Worm (Caenorhabditis elegans) whole organism, L1 larva: ENCODE data around the gene F13D11.4.

ENCODE experiments used
- C34B4.2 ChIP-seq: sonication (generic microtip); optimal IDR thresholded peaks from 2 replicates; lab custom pipeline; 2017; ENCODE audit warnings: mild to moderate bottlenecking, missing genetic modification characterization, missing compliant biosample characterization
- alr-1 ChIP-seq: fragments of 200-800 bp; sonication (Bioruptor generic); optimal IDR thresholded peaks from 2 replicates; lab custom pipeline; 2018; ENCODE audit warnings: borderline replicate concordance, mild to moderate bottlenecking, missing genetic modification characterization, missing compliant biosample characterization
- aly-2 ChIP-seq: fragments of 150-350 bp; optimal IDR thresholded peaks from 2 replicates; lab custom pipeline; 2014; ENCODE audit warnings: missing biosample characterization, missing genetic modification characterization
- blmp-1 ChIP-seq: fragments of 150-350 bp; optimal IDR thresholded peaks from 2 replicates; lab custom pipeline; 2014; ENCODE audit warnings: missing biosample characterization, missing genetic modification characterization
- ceh-82 ChIP-seq, 3 experiments: fragments of 150-350 bp in 1 of 3; sonication (generic microtip) in 2 of 3; optimal IDR thresholded peaks; 2 replicates each; lab custom pipeline; 2014 to 2017; ENCODE audit warnings: missing biosample characterization in 3 of 3, missing genetic modification characterization in 3 of 3
- ceh-90 ChIP-seq: sonication (generic microtip); optimal IDR thresholded peaks from 2 replicates; lab custom pipeline; 2016; ENCODE audit warnings: missing genetic modification characterization, missing compliant biosample characterization
- efl-1 ChIP-seq, 4 experiments: fragments of 150-350 bp; optimal IDR thresholded peaks in 3 of 4; peaks in 1 of 4; 1 replicate in 1 of 4; 2 replicates in 3 of 4; lab custom pipeline; 2014; ENCODE audit warnings: missing biosample characterization in 2 of 4, missing genetic modification characterization in 2 of 4, missing genetic modification reagents in 2 of 4
- efl-3 ChIP-seq: fragments of 200-800 bp; sonication (Bioruptor generic); optimal IDR thresholded peaks from 2 replicates; lab custom pipeline; 2018; ENCODE audit warnings: mild to moderate bottlenecking, missing genetic modification characterization, missing compliant biosample characterization
- egl-27 ChIP-seq, 2 experiments: fragments of 150-350 bp in 1 of 2; sonication (generic microtip); optimal IDR thresholded peaks; 3 replicates each; lab custom pipeline; 2017 to 2018; ENCODE audit warnings: missing biosample characterization in 2 of 2, missing genetic modification characterization in 2 of 2, missing genetic modification reagents in 2 of 2
- elt-2 ChIP-seq: sonication (generic microtip); optimal IDR thresholded peaks from 2 replicates; lab custom pipeline; 2016; ENCODE audit warnings: missing genetic modification characterization, mild to moderate bottlenecking, inconsistent platforms, missing compliant biosample characterization, missing genetic modification reagents
- fkh-4 ChIP-seq: sonication (generic microtip); optimal IDR thresholded peaks from 2 replicates; lab custom pipeline; 2016; ENCODE audit warnings: missing compliant biosample characterization, missing genetic modification characterization, borderline replicate concordance
- grh-1 ChIP-seq: fragments of 200-800 bp; sonication (Bioruptor generic); IDR thresholded peaks from 2 replicates; pipeline ENCODE4 v1.3.6; 2022; ENCODE audit warnings: missing genetic modification reagents, missing genetic modification characterization, missing compliant biosample characterization
- hlh-17 ChIP-seq: fragments of 200-800 bp; sonication (Bioruptor generic); optimal IDR thresholded peaks from 2 replicates; lab custom pipeline; 2018; ENCODE audit warnings: missing genetic modification characterization, mild to moderate bottlenecking, missing compliant biosample characterization, moderate library complexity, borderline replicate concordance
- hpl-2 ChIP-seq: fragments of 150-350 bp; optimal IDR thresholded peaks from 2 replicates; lab custom pipeline; 2014; ENCODE audit warnings: missing biosample characterization, missing genetic modification reagents, missing genetic modification characterization
- isw-1 ChIP-seq: fragments of 200-800 bp; sonication (Bioruptor generic); IDR thresholded peaks from 2 replicates; pipeline ENCODE4 v1.3.6; 2022; ENCODE audit warnings: missing genetic modification characterization, missing compliant biosample characterization
- lin-14 ChIP-seq: fragments of 200-800 bp; sonication (Bioruptor generic); optimal IDR thresholded peaks from 2 replicates; lab custom pipeline; 2018; ENCODE audit warnings: mild to moderate bottlenecking, missing genetic modification characterization, moderate library complexity, missing compliant biosample characterization
- lin-15B ChIP-seq: fragments of 150-350 bp; sonication (generic microtip); optimal IDR thresholded peaks from 3 replicates; lab custom pipeline; 2014; ENCODE audit warnings: missing biosample characterization, missing genetic modification characterization
- lin-35 ChIP-seq, 2 experiments: fragments of 150-350 bp; optimal IDR thresholded peaks; 2 replicates each; lab custom pipeline; 2014; ENCODE audit warnings: missing biosample characterization in 2 of 2, missing genetic modification characterization in 2 of 2, missing genetic modification reagents in 2 of 2
- lin-39 ChIP-seq: fragments of 150-350 bp; optimal IDR thresholded peaks from 2 replicates; lab custom pipeline; 2014; ENCODE audit warnings: missing biosample characterization, missing genetic modification reagents, missing genetic modification characterization
- lsy-2 ChIP-seq, 2 experiments: fragments of 150-350 bp; optimal IDR thresholded peaks; 2 replicates each; lab custom pipeline; 2014; ENCODE audit warnings: missing biosample characterization in 2 of 2, missing genetic modification characterization in 2 of 2
- mab-9 ChIP-seq: fragments of 200-800 bp; sonication (Bioruptor generic); IDR thresholded peaks from 2 replicates; pipeline ENCODE4 v1.3.6; 2022; ENCODE audit warnings: missing genetic modification reagents, missing genetic modification characterization, missing compliant biosample characterization
- mdl-1 ChIP-seq, 2 experiments: fragments of 150-350 bp; optimal IDR thresholded peaks; 2 replicates each; lab custom pipeline; 2014 to 2017; ENCODE audit warnings: missing biosample characterization in 2 of 2, missing genetic modification characterization in 2 of 2, inconsistent platforms in 1 of 2
- mef-2 ChIP-seq: fragments of 150-350 bp; optimal IDR thresholded peaks from 2 replicates; lab custom pipeline; 2014; ENCODE audit warnings: missing biosample characterization, missing genetic modification characterization
- nhr-12 ChIP-seq: sonication (generic microtip); optimal IDR thresholded peaks from 2 replicates; lab custom pipeline; 2017; ENCODE audit warnings: missing biosample characterization, missing genetic modification characterization
- nhr-19 ChIP-seq: fragments of 200-800 bp; sonication (Bioruptor generic); conservative IDR thresholded peaks from 2 replicates; pipeline ENCODE4 v1.3.6; 2022; ENCODE audit warnings: missing genetic modification characterization, missing compliant biosample characterization
- nhr-47 ChIP-seq: sonication (generic microtip); optimal IDR thresholded peaks from 2 replicates; lab custom pipeline; 2016; ENCODE audit warnings: mild to moderate bottlenecking, missing genetic modification characterization, moderate library complexity, missing compliant biosample characterization
- nhr-71 ChIP-seq: sonication (generic microtip); optimal IDR thresholded peaks from 2 replicates; lab custom pipeline; 2016; ENCODE audit warnings: mild to moderate bottlenecking, missing genetic modification characterization, moderate library complexity, missing compliant biosample characterization
- nhr-76 ChIP-seq: sonication (generic microtip); optimal IDR thresholded peaks from 2 replicates; lab custom pipeline; 2017; ENCODE audit warnings: missing biosample characterization, missing genetic modification characterization
- nhr-85 ChIP-seq: sonication (generic microtip); peaks from one replicate; lab custom pipeline; 2016; ENCODE audit warnings: missing genetic modification characterization, inconsistent platforms, missing compliant biosample characterization
- pax-3 ChIP-seq: fragments of 200-800 bp; sonication (Bioruptor generic); optimal IDR thresholded peaks from 2 replicates; lab custom pipeline; 2018; ENCODE audit warnings: mild to moderate bottlenecking, missing genetic modification characterization, moderate library complexity, missing compliant biosample characterization
- rnt-1 ChIP-seq: sonication (generic microtip); optimal IDR thresholded peaks from 2 replicates; lab custom pipeline; 2016; ENCODE audit warnings: mild to moderate bottlenecking, missing genetic modification characterization, moderate library complexity, missing compliant biosample characterization
- snpc-4 ChIP-seq: fragments of 150-350 bp; optimal IDR thresholded peaks from 2 replicates; lab custom pipeline; 2014; ENCODE audit warnings: missing biosample characterization, missing genetic modification characterization
- sox-4 ChIP-seq: sonication (generic microtip); optimal IDR thresholded peaks from 2 replicates; lab custom pipeline; 2016; ENCODE audit warnings: missing genetic modification characterization, missing compliant biosample characterization
- sptf-1 ChIP-seq: fragments of 150-350 bp; optimal IDR thresholded peaks from 2 replicates; lab custom pipeline; 2014; ENCODE audit warnings: missing biosample characterization, missing genetic modification characterization
- sup-37 ChIP-seq: fragments of 200-800 bp; sonication (Bioruptor generic); optimal IDR thresholded peaks from 2 replicates; lab custom pipeline; 2018; ENCODE audit warnings: mild to moderate bottlenecking, missing genetic modification characterization, missing compliant biosample characterization
- swsn-7 ChIP-seq: sonication (generic microtip); optimal IDR thresholded peaks from 2 replicates; lab custom pipeline; 2016; ENCODE audit warnings: missing genetic modification characterization, missing compliant biosample characterization
- tbx-2 ChIP-seq: sonication (generic microtip); optimal IDR thresholded peaks from 2 replicates; lab custom pipeline; 2016; ENCODE audit warnings: missing genetic modification characterization, missing compliant biosample characterization
- tlp-1 ChIP-seq: fragments of 150-350 bp; optimal IDR thresholded peaks from 2 replicates; lab custom pipeline; 2014; ENCODE audit warnings: missing biosample characterization, missing genetic modification characterization
- unc-130 ChIP-seq: fragments of 150-350 bp; optimal IDR thresholded peaks from 2 replicates; lab custom pipeline; 2017; ENCODE audit warnings: missing biosample characterization, missing genetic modification characterization, inconsistent platforms
- unc-86 ChIP-seq: sonication (generic microtip); optimal IDR thresholded peaks from 2 replicates; lab custom pipeline; 2016; ENCODE audit warnings: missing genetic modification characterization, missing compliant biosample characterization
- unc-98 ChIP-seq: fragments of 200-800 bp; sonication (Bioruptor generic); IDR thresholded peaks from 2 replicates; pipeline ENCODE4 v1.3.6; 2022; ENCODE audit warnings: missing genetic modification characterization, missing compliant biosample characterization
- xbp-1 ChIP-seq: sonication (generic microtip); optimal IDR thresholded peaks from 2 replicates; lab custom pipeline; 2016; ENCODE audit warnings: missing genetic modification characterization, missing compliant biosample characterization
- zag-1 ChIP-seq: fragments of 150-350 bp; optimal IDR thresholded peaks from 2 replicates; lab custom pipeline; 2014; ENCODE audit warnings: missing biosample characterization, missing genetic modification characterization

The F13D11.4 gene

DNA sequence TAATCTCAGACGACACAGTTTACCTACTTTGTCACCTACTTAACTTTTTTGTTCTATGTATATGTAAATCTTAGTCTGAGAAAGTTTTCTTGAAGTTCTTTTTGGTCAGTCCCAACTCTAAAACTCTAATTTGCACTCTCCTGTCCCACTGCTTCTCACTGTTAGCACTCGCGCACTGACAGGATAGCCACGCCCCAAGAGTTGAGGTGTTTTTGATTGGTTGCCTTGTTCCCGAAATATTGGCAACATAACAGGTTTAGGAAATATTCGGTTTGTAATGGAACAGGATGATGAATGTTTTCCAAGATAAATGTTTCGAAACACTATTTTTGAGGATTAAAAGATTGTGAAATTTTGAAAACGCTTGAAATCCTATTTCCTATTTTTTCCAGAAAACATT lies 17.5 kb downstream of the F13D11.4 start:
- TF ChIP-seq unc-98 (GFP tag; lab: Robert Waterston, UW), result no peak
- no peak for TF ChIP-seq mdl-1 (tag; optimal IDR thresholded peaks at IDR 0.05; lab: Kevin White, UChicago)
- TF ChIP-seq hlh-17 (GFP tag; lab: Kevin White, UChicago), result no peak
- no peak for TF ChIP-seq hpl-2 (GFP tag; lab: Kevin White, UChicago)

DNA sequence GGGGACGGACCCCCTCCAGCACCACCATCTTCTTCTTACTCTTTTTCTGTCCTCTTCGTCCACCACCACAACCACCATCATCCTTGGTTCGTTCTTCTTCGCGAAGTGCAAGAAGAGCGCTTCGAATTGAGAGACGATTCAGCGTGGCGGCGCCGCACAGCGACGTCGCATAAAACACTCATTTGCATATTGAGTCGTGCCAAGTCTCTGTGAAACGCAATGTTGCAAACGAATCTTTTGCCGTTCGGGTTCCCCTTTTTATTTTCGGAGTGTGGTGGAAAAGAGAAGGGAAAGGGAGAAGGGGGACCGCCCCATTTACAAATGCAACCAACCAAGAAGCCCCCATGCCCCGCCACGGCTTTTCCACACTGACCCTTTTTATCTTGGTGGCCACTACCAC lies 18.3 kb downstream of the F13D11.4 start:
- TF ChIP-seq lin-14, result peak; percentile 64
- peak in 1 of 3 experiments; percentile 13 for TF ChIP-seq ceh-82 (tag; optimal IDR thresholded peaks at IDR 0.05; lab: Kevin White, UChicago)
- TF ChIP-seq lsy-2 (tag; optimal IDR thresholded peaks at IDR 0.05; lab: Kevin White, UChicago), result peak in 1 of 2 experiments; percentile 13
- no peak for TF ChIP-seq hlh-17 (GFP tag; lab: Kevin White, UChicago)
- no peak for TF ChIP-seq efl-1 (optimal IDR thresholded peaks at IDR 0.05; lab: Kevin White, UChicago)
- TF ChIP-seq efl-1 (GFP tag; optimal IDR thresholded peaks at IDR 0.05 in 1 of 2; lab: Kevin White, UChicago), result peak in 1 of 2 experiments; percentile 36
- peak; percentile 12 for TF ChIP-seq nhr-47
- no peak for TF ChIP-seq sptf-1 (tag; lab: Kevin White, UChicago)
- TF ChIP-seq lin-15B, result no peak
- peak; percentile 3 for TF ChIP-seq xbp-1 (tag; lab: Kevin White, UChicago)
- no peak for TF ChIP-seq lin-39
- TF ChIP-seq grh-1 (GFP tag; lab: Robert Waterston, UW), result no peak
- no peak for TF ChIP-seq nhr-19 (GFP tag; lab: Robert Waterston, UW)
- TF ChIP-seq ceh-90 (tag; lab: Kevin White, UChicago), result no peak
- no peak for TF ChIP-seq isw-1 (GFP tag; lab: Robert Waterston, UW)
- TF ChIP-seq sup-37 (GFP tag; lab: Kevin White, UChicago), result no peak
- TF ChIP-seq snpc-4 (tag; lab: Kevin White, UChicago), result no peak
- no peak for TF ChIP-seq nhr-76
- TF ChIP-seq, all 84 proteins: peak for 6

DNA sequence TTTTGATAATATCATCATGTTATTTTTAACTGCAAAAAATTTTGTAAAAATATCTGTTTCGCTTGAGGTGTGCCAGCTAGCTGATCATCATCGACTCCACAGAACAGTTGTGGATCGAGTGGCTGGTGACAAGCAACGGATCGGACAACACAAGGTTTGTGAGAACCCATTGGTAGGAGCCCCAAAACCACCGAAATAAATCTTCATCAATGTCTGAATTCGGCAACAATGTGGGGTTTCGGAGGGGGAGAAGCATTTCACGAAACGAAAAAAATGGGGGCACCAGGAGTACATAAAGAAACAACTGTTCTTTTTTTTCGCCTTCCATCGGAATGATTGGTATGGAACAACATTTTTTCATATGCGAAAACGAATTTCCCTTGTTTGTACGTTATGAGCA lies 19.3 kb downstream of the F13D11.4 start:
- TF ChIP-seq aly-2 (tag; lab: Kevin White, UChicago) (no peak), sox-4 (no peak), nhr-71 (tag; lab: Kevin White, UChicago) (peak; percentile 49), C34B4.2 (tag; lab: Kevin White, UChicago) (no peak), pax-3 (tag; lab: Kevin White, UChicago) (no peak), mef-2 (tag; lab: Kevin White, UChicago) (no peak), sup-37 (GFP tag; lab: Kevin White, UChicago) (no peak), swsn-7 (tag; lab: Kevin White, UChicago) (no peak), rnt-1 (tag; lab: Kevin White, UChicago) (peak; percentile 64), ceh-90 (tag; lab: Kevin White, UChicago) (no peak), lin-14 (peak; percentile 31)

- peak; percentile 84 for TF ChIP-seq nhr-85 (tag; lab: Kevin White, UChicago)
- no peak for TF ChIP-seq tlp-1
- TF ChIP-seq lin-35 (GFP tag; optimal IDR thresholded peaks at IDR 0.05; lab: Kevin White, UChicago), result no peak
- TF ChIP-seq egl-27 (tag; optimal IDR thresholded peaks at IDR 0.05; lab: Kevin White, UChicago), result no peak
- TF ChIP-seq tbx-2 (tag; lab: Kevin White, UChicago), result no peak
- no peak for TF ChIP-seq pax-3 (tag; lab: Kevin White, UChicago)
- TF ChIP-seq mab-9, result no peak
- no peak for TF ChIP-seq lsy-2 (tag; optimal IDR thresholded peaks at IDR 0.05; lab: Kevin White, UChicago)
- TF ChIP-seq elt-2 (tag; lab: Kevin White, UChicago), result no peak
- peak; percentile 70 for TF ChIP-seq lin-14
- TF ChIP-seq fkh-4 (tag; lab: Kevin White, UChicago), result no peak
- no peak for TF ChIP-seq nhr-12 (tag; lab: Kevin White, UChicago)
- TF ChIP-seq sptf-1 (tag; lab: Kevin White, UChicago), result no peak
- no peak for TF ChIP-seq efl-3
- TF ChIP-seq alr-1 (tag; lab: Kevin White, UChicago), result no peak
- no peak for TF ChIP-seq xbp-1 (tag; lab: Kevin White, UChicago)
- TF ChIP-seq ceh-82 (tag; optimal IDR thresholded peaks at IDR 0.05; lab: Kevin White, UChicago), result no peak
- TF ChIP-seq mdl-1 (tag; optimal IDR thresholded peaks at IDR 0.05; lab: Kevin White, UChicago), result no peak
- TF ChIP-seq lin-39, result no peak
- no peak for TF ChIP-seq unc-130 (tag; lab: Kevin White, UChicago)
- peak; percentile 62 for TF ChIP-seq blmp-1 (tag; lab: Kevin White, UChicago)
- TF ChIP-seq zag-1 (tag; lab: Kevin White, UChicago), result no peak
- TF ChIP-seq snpc-4 (tag; lab: Kevin White, UChicago), result no peak
- TF ChIP-seq unc-86, result no peak
- no peak for TF ChIP-seq lin-15B
Measured at ce11 chrX:5814342-5814741, 20.3 kb downstream of the F13D11.4 start.
